Worm (Caenorhabditis elegans) whole organism, L3 larva: ENCODE data around the gene his-61.
A peak's percentile ranks its signal among the peaks of the same experiment; 100 is the strongest.

Experiments
- R02D3.7 ChIP-seq: fragments of 150-350 bp; optimal IDR thresholded peaks from 2 replicates; lab custom pipeline; 2014; ENCODE audit warnings: missing biosample characterization, missing genetic modification characterization
- ZK546.5 ChIP-seq: sonication (generic microtip); optimal IDR thresholded peaks from 2 replicates; lab custom pipeline; 2017; ENCODE audit warnings: missing biosample characterization, missing genetic modification characterization
- aly-2 ChIP-seq: fragments of 150-350 bp; optimal IDR thresholded peaks from 2 replicates; lab custom pipeline; 2014; ENCODE audit warnings: missing biosample characterization, missing genetic modification characterization
- ama-1 ChIP-seq: fragments of 150-350 bp; optimal IDR thresholded peaks from 2 replicates; lab custom pipeline; 2018
- ceh-9 ChIP-seq: sonication (generic microtip); optimal IDR thresholded peaks from 2 replicates; lab custom pipeline; 2018; ENCODE audit warnings: missing biosample characterization, missing genetic modification characterization
- daf-12 ChIP-seq: fragments of 150-350 bp; optimal IDR thresholded peaks from 2 replicates; lab custom pipeline; 2014; ENCODE audit warnings: missing biosample characterization, missing genetic modification reagents, missing genetic modification characterization
- egl-27 ChIP-seq: sonication (generic microtip); optimal IDR thresholded peaks from 4 replicates; lab custom pipeline; 2017; ENCODE audit warnings: missing biosample characterization, missing genetic modification reagents, missing genetic modification characterization
- egl-5 ChIP-seq: fragments of 150-350 bp; optimal IDR thresholded peaks from 2 replicates; lab custom pipeline; 2017; ENCODE audit warnings: missing biosample characterization, missing genetic modification reagents, missing genetic modification characterization, inconsistent platforms
- elt-1 ChIP-seq: fragments of 150-350 bp; optimal IDR thresholded peaks from 2 replicates; lab custom pipeline; 2014; ENCODE audit warnings: missing biosample characterization, missing genetic modification characterization
- elt-2 ChIP-seq: sonication (generic microtip); optimal IDR thresholded peaks from 2 replicates; lab custom pipeline; 2016; ENCODE audit warnings: missing genetic modification reagents, mild to moderate bottlenecking, missing genetic modification characterization, missing compliant biosample characterization
- elt-3 ChIP-seq, 3 experiments: fragments of 150-350 bp in 1 of 3; sonication (generic microtip) in 2 of 3; optimal IDR thresholded peaks; 2 replicates in 2 of 3; 4 replicates in 1 of 3; lab custom pipeline; 2014 to 2017; ENCODE audit warnings: missing biosample characterization in 3 of 3, missing genetic modification characterization in 3 of 3
- fkh-10 ChIP-seq: sonication (generic microtip); optimal IDR thresholded peaks from 2 replicates; lab custom pipeline; 2017; ENCODE audit warnings: missing biosample characterization, missing genetic modification reagents, missing genetic modification characterization
- fkh-2 ChIP-seq: fragments of 150-350 bp; optimal IDR thresholded peaks from 2 replicates; lab custom pipeline; 2014; ENCODE audit warnings: missing biosample characterization, missing genetic modification reagents, missing genetic modification characterization
- fos-1 ChIP-seq: fragments of 150-350 bp; optimal IDR thresholded peaks from 2 replicates; lab custom pipeline; 2014; ENCODE audit warnings: missing biosample characterization, missing genetic modification characterization
- hmg-11 ChIP-seq: sonication (generic microtip); optimal IDR thresholded peaks from 2 replicates; lab custom pipeline; 2016; ENCODE audit warnings: missing genetic modification characterization, missing compliant biosample characterization
- lin-15B ChIP-seq: fragments of 150-350 bp; optimal IDR thresholded peaks from 2 replicates; lab custom pipeline; 2014; ENCODE audit warnings: missing biosample characterization, missing genetic modification characterization
- lsy-12 ChIP-seq: sonication (generic microtip); optimal IDR thresholded peaks from 2 replicates; lab custom pipeline; 2016; ENCODE audit warnings: mild to moderate bottlenecking, missing genetic modification characterization, missing compliant biosample characterization
- mdl-1 ChIP-seq: fragments of 150-350 bp; optimal IDR thresholded peaks from 2 replicates; lab custom pipeline; 2014; ENCODE audit warnings: missing biosample characterization, missing genetic modification characterization
- mml-1 ChIP-seq: fragments of 150-350 bp; sonication (generic microtip); optimal IDR thresholded peaks from 3 replicates; lab custom pipeline; 2014; ENCODE audit warnings: missing biosample characterization, missing genetic modification characterization
- nfya-1 ChIP-seq: sonication (generic microtip); optimal IDR thresholded peaks from 2 replicates; lab custom pipeline; 2017; ENCODE audit warnings: missing genetic modification characterization, mild to moderate bottlenecking, missing compliant biosample characterization, antibody characterized with exemption, moderate library complexity; ENCODE audit not compliant: insufficient read depth
- nhr-12 ChIP-seq: fragments of 150-350 bp; optimal IDR thresholded peaks from 2 replicates; lab custom pipeline; 2014; ENCODE audit warnings: missing biosample characterization, missing genetic modification characterization
- nhr-23 ChIP-seq: fragments of 150-350 bp; optimal IDR thresholded peaks from 2 replicates; lab custom pipeline; 2014; ENCODE audit warnings: missing biosample characterization, missing genetic modification reagents, missing genetic modification characterization
- nhr-25 ChIP-seq: sonication (generic microtip); optimal IDR thresholded peaks from 2 replicates; lab custom pipeline; 2017; ENCODE audit warnings: missing biosample characterization, missing genetic modification characterization
- nhr-43 ChIP-seq: sonication (generic microtip); optimal IDR thresholded peaks from 2 replicates; lab custom pipeline; 2016; ENCODE audit warnings: mild to moderate bottlenecking, missing genetic modification characterization, missing compliant biosample characterization; ENCODE audit not compliant: poor library complexity, severe bottlenecking
- nhr-67 ChIP-seq: fragments of 150-350 bp; optimal IDR thresholded peaks from 2 replicates; lab custom pipeline; 2014; ENCODE audit warnings: missing biosample characterization, missing genetic modification characterization
- pha-4 ChIP-seq: fragments of 150-350 bp; optimal IDR thresholded peaks from 2 replicates; lab custom pipeline; 2014; ENCODE audit warnings: missing biosample characterization, missing genetic modification reagents, missing genetic modification characterization
- pqm-1 ChIP-seq: fragments of 150-350 bp; optimal IDR thresholded peaks from 2 replicates; lab custom pipeline; 2017; ENCODE audit warnings: missing biosample characterization, missing genetic modification characterization, inconsistent platforms
- sea-2 ChIP-seq: fragments of 150-350 bp; sonication (generic microtip); optimal IDR thresholded peaks from 4 replicates; lab custom pipeline; 2014; ENCODE audit warnings: missing biosample characterization, missing genetic modification reagents, missing genetic modification characterization
- skn-1 ChIP-seq: fragments of 150-350 bp; optimal IDR thresholded peaks from 2 replicates; lab custom pipeline; 2014; ENCODE audit warnings: missing biosample characterization, missing genetic modification characterization
- snpc-4 ChIP-seq: fragments of 150-350 bp; optimal IDR thresholded peaks from 2 replicates; lab custom pipeline; 2014; ENCODE audit warnings: missing biosample characterization, missing genetic modification characterization
- tbx-2 ChIP-seq: sonication (generic microtip); optimal IDR thresholded peaks from 2 replicates; lab custom pipeline; 2016; ENCODE audit warnings: mild to moderate bottlenecking, missing genetic modification characterization, missing compliant biosample characterization
- unc-39 ChIP-seq: sonication (generic microtip); optimal IDR thresholded peaks from 4 replicates; lab custom pipeline; 2017; ENCODE audit warnings: missing biosample characterization, missing genetic modification characterization
- zag-1 ChIP-seq: fragments of 150-350 bp; optimal IDR thresholded peaks from 2 replicates; lab custom pipeline; 2014; ENCODE audit warnings: missing biosample characterization, missing genetic modification characterization
- ztf-4 ChIP-seq: fragments of 150-350 bp; optimal IDR thresholded peaks from 2 replicates; lab custom pipeline; 2014; ENCODE audit warnings: missing biosample characterization, missing genetic modification characterization

The his-61 gene

ce11 chrIV:7473159-7473649 lies 12.8 kb downstream of the his-61 start, which contains the start of the genes plk-3 and F55G1.6:
Gene plk-3 (minus strand): TSS chrIV:7473209.
Gene F55G1.6 (plus strand): TSS chrIV:7473517.
- no peak for TF ChIP-seq daf-12 (tag; lab: Kevin White, UChicago)

ce11 chrIV:7469782-7470413 lies 16.1 kb downstream of the his-61 start, which contains the start of gene F55G1.7:
Gene F55G1.7 (minus strand): TSS chrIV:7469832.
- TF ChIP-seq elt-1 (no peak), fos-1 (no peak), R02D3.7 (tag; lab: Kevin White, UChicago) (no peak), daf-12 (tag; lab: Kevin White, UChicago) (no peak), zag-1 (tag; lab: Kevin White, UChicago) (no peak), aly-2 (tag; lab: Kevin White, UChicago) (no peak), unc-39 (tag; lab: Kevin White, UChicago) (no peak), nhr-43 (tag; lab: Kevin White, UChicago) (peak; percentile 37), ceh-9 (tag; lab: Kevin White, UChicago) (no peak), elt-3 (tag; optimal IDR thresholded peaks at IDR 0.05; lab: Kevin White, UChicago) (peak in 1 of 3 experiments; percentile 19)

DNA sequence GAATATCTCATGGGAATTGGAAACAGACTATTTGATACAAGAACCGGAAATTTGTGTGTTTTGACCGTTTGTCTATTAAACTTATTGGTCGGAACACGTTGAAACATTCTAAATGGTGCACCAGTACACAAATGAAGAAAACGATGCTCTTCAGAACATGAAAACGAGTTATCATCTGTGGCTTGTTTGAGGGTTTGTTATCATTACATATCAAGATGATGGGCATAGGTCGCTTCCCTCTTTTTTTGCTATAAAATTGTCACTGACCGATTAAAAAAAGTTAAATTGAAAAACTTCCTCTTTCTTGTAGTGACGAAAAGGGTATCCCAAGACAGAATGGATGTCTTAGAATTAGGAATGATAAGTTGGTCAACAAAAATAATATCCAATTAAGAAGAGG lies 17.4 kb downstream of the his-61 start:
- no peak for TF ChIP-seq hmg-11 (tag; lab: Kevin White, UChicago)
- no peak for TF ChIP-seq egl-5 (tag; lab: Kevin White, UChicago)
- TF ChIP-seq lin-15B (tag; lab: Kevin White, UChicago): no peak
- peak; percentile 42 for TF ChIP-seq elt-2 (tag; lab: Kevin White, UChicago)
- no peak for TF ChIP-seq mml-1 (tag; lab: Kevin White, UChicago)
- no peak for TF ChIP-seq pha-4
- no peak for TF ChIP-seq nhr-67 (tag; lab: Kevin White, UChicago)
- TF ChIP-seq elt-1: no peak
- TF ChIP-seq, all 47 proteins: peak for 1

ce11 chrIV:7467170-7467569 lies 18.8 kb downstream of the his-61 start:
- TF ChIP-seq zag-1 (tag; lab: Kevin White, UChicago) (no peak), pqm-1 (tag; lab: Kevin White, UChicago) (peak; percentile 36), nhr-25 (no peak), ZK546.5 (no peak), sea-2 (no peak), elt-2 (tag; lab: Kevin White, UChicago) (peak; percentile 62), elt-3 (tag; optimal IDR thresholded peaks at IDR 0.05; lab: Kevin White, UChicago) (no peak)

ce11 chrIV:7465857-7466256 lies 20.2 kb downstream of the his-61 start, which contains the start of gene F13B6.3:
Gene F13B6.3 (minus strand): TSS chrIV:7465957.
- TF ChIP-seq nhr-12 (tag; lab: Kevin White, UChicago): no peak
- TF ChIP-seq egl-27 (tag; lab: Kevin White, UChicago): no peak
- no peak for TF ChIP-seq skn-1 (tag; lab: Kevin White, UChicago)
- TF ChIP-seq snpc-4 (tag; lab: Kevin White, UChicago): no peak
- TF ChIP-seq elt-2 (tag; lab: Kevin White, UChicago): no peak
- no peak for TF ChIP-seq elt-3 (tag; optimal IDR thresholded peaks at IDR 0.05; lab: Kevin White, UChicago)
- no peak for TF ChIP-seq daf-12 (tag; lab: Kevin White, UChicago)
- TF ChIP-seq tbx-2 (tag; lab: Kevin White, UChicago): no peak
- TF ChIP-seq ZK546.5: no peak
- no peak for TF ChIP-seq nfya-1 (tag; lab: Kevin White, UChicago)
- TF ChIP-seq ztf-4 (tag; lab: Kevin White, UChicago): no peak
- TF ChIP-seq nhr-23 (tag; lab: Kevin White, UChicago): no peak
- TF ChIP-seq mdl-1: no peak
- TF ChIP-seq ama-1: no peak
- TF ChIP-seq fkh-2 (tag; lab: Kevin White, UChicago): no peak
- TF ChIP-seq nhr-67 (tag; lab: Kevin White, UChicago): no peak
- no peak for TF ChIP-seq fkh-10 (GFP tag; lab: Kevin White, UChicago)
- no peak for TF ChIP-seq lsy-12
- TF ChIP-seq R02D3.7 (tag; lab: Kevin White, UChicago): no peak
- no peak for TF ChIP-seq sea-2
